Worm (Caenorhabditis elegans) whole organism, late embryonic: ENCODE results near the gene pyc-1.

Source experiments
- F13H6.1 ChIP-seq: sonication (generic microtip); optimal IDR thresholded peaks from 2 replicates; lab custom pipeline; 2016; ENCODE audit warnings: missing genetic modification characterization, missing compliant biosample characterization
- K02D7.2 ChIP-seq: sonication (generic microtip); optimal IDR thresholded peaks from 2 replicates; lab custom pipeline; 2017; ENCODE audit warnings: mild to moderate bottlenecking, missing genetic modification characterization, missing compliant biosample characterization
- T23F11.4 ChIP-seq: fragments of 200-800 bp; sonication (Bioruptor generic); optimal IDR thresholded peaks from 2 replicates; lab custom pipeline; 2018; ENCODE audit warnings: mild to moderate bottlenecking, missing genetic modification characterization, missing compliant biosample characterization
- ceh-18 ChIP-seq: sonication (generic microtip); optimal IDR thresholded peaks from 2 replicates; lab custom pipeline; 2016; ENCODE audit warnings: missing genetic modification characterization, missing compliant biosample characterization
- ceh-19 ChIP-seq: fragments of 200-800 bp; sonication (Bioruptor generic); optimal IDR thresholded peaks from 2 replicates; lab custom pipeline; 2018; ENCODE audit warnings: mild to moderate bottlenecking, missing genetic modification characterization, missing compliant biosample characterization
- ceh-31 ChIP-seq: sonication (generic microtip); optimal IDR thresholded peaks from 2 replicates; lab custom pipeline; 2016; ENCODE audit warnings: missing genetic modification characterization, missing compliant biosample characterization
- ceh-34 ChIP-seq: sonication (generic microtip); optimal IDR thresholded peaks from 2 replicates; lab custom pipeline; 2016; ENCODE audit warnings: mild to moderate bottlenecking, missing genetic modification characterization, missing compliant biosample characterization
- ceh-45 ChIP-seq: fragments of 200-800 bp; sonication (Bioruptor generic); IDR thresholded peaks from 2 replicates; pipeline ENCODE4 v1.3.6; 2022; ENCODE audit warnings: missing genetic modification reagents, missing genetic modification characterization, missing compliant biosample characterization
- ceh-48 ChIP-seq: sonication (generic microtip); optimal IDR thresholded peaks from 2 replicates; lab custom pipeline; 2016; ENCODE audit warnings: missing genetic modification characterization, inconsistent platforms, missing compliant biosample characterization
- ceh-6 ChIP-seq: fragments of 200-800 bp; sonication (Bioruptor generic); optimal IDR thresholded peaks from 2 replicates; lab custom pipeline; 2018; ENCODE audit warnings: mild to moderate bottlenecking, missing genetic modification characterization, missing compliant biosample characterization
- che-1 ChIP-seq: sonication (generic microtip); optimal IDR thresholded peaks from 2 replicates; lab custom pipeline; 2016; ENCODE audit warnings: mild to moderate bottlenecking, missing genetic modification characterization, missing compliant biosample characterization
- dmd-4 ChIP-seq: sonication (generic microtip); optimal IDR thresholded peaks from 2 replicates; lab custom pipeline; 2016; ENCODE audit warnings: borderline replicate concordance, missing genetic modification characterization, missing compliant biosample characterization
- ets-4 ChIP-seq: sonication (generic microtip); optimal IDR thresholded peaks from 2 replicates; lab custom pipeline; 2016; ENCODE audit warnings: missing genetic modification characterization, missing compliant biosample characterization
- eyg-1 ChIP-seq: sonication (generic microtip); optimal IDR thresholded peaks from 2 replicates; lab custom pipeline; 2016; ENCODE audit warnings: missing genotype, missing genetic modification characterization, missing compliant biosample characterization
- fkh-10 ChIP-seq: fragments of 150-350 bp; optimal IDR thresholded peaks from 2 replicates; lab custom pipeline; 2014; ENCODE audit warnings: missing biosample characterization, missing genetic modification reagents, missing genetic modification characterization
- gmeb-2 ChIP-seq: sonication (generic microtip); optimal IDR thresholded peaks from 2 replicates; lab custom pipeline; 2016; ENCODE audit warnings: missing genetic modification characterization, inconsistent platforms, missing compliant biosample characterization
- hlh-30 ChIP-seq: sonication (generic microtip); optimal IDR thresholded peaks from 2 replicates; lab custom pipeline; 2017; ENCODE audit warnings: antibody characterized with exemption, missing genetic modification characterization, missing compliant biosample characterization; ENCODE audit not compliant: insufficient read depth
- lin-11 ChIP-seq: fragments of 200-800 bp; sonication (Bioruptor generic); optimal IDR thresholded peaks from 2 replicates; lab custom pipeline; 2018; ENCODE audit warnings: mild to moderate bottlenecking, missing genetic modification characterization, missing compliant biosample characterization
- mec-3 ChIP-seq: sonication (generic microtip); optimal IDR thresholded peaks from 2 replicates; lab custom pipeline; 2016; ENCODE audit warnings: borderline replicate concordance, missing genetic modification characterization, missing compliant biosample characterization
- nhr-11 ChIP-seq: fragments of 150-350 bp; optimal IDR thresholded peaks from 2 replicates; lab custom pipeline; 2014; ENCODE audit warnings: missing biosample characterization, missing genetic modification characterization
- npax-4 ChIP-seq: sonication (generic microtip); optimal IDR thresholded peaks from 2 replicates; lab custom pipeline; 2016; ENCODE audit warnings: missing genetic modification characterization, missing compliant biosample characterization
- pag-3 ChIP-seq: sonication (generic microtip); optimal IDR thresholded peaks from 2 replicates; lab custom pipeline; 2016; ENCODE audit warnings: missing compliant biosample characterization, missing genetic modification characterization, borderline replicate concordance
- pat-9 ChIP-seq: fragments of 200-800 bp; sonication (Bioruptor generic); optimal IDR thresholded peaks from 2 replicates; lab custom pipeline; 2018; ENCODE audit warnings: mild to moderate bottlenecking, missing genetic modification characterization, moderate library complexity, missing compliant biosample characterization
- pax-1 ChIP-seq: fragments of 150-350 bp; optimal IDR thresholded peaks from 2 replicates; lab custom pipeline; 2014; ENCODE audit warnings: missing biosample characterization, missing genetic modification characterization
- pha-2 ChIP-seq: sonication (generic microtip); optimal IDR thresholded peaks from 2 replicates; lab custom pipeline; 2017; ENCODE audit warnings: mild to moderate bottlenecking, missing genetic modification characterization, missing compliant biosample characterization
- pha-4 ChIP-seq: fragments of 150-350 bp; optimal IDR thresholded peaks from 2 replicates; lab custom pipeline; 2018; ENCODE audit warnings: missing biosample characterization, missing genetic modification reagents, missing genetic modification characterization
- pqm-1 ChIP-seq: sonication (generic microtip); optimal IDR thresholded peaks from 2 replicates; lab custom pipeline; 2016; ENCODE audit warnings: missing genetic modification characterization, missing compliant biosample characterization
- pros-1 ChIP-seq: fragments of 150-350 bp; optimal IDR thresholded peaks from 2 replicates; lab custom pipeline; 2014; ENCODE audit warnings: missing biosample characterization, missing genetic modification reagents, missing genetic modification characterization
- rnt-1 ChIP-seq: sonication (generic microtip); optimal IDR thresholded peaks from 2 replicates; lab custom pipeline; 2016; ENCODE audit warnings: missing genetic modification characterization, missing compliant biosample characterization
- sdc-2 ChIP-seq: sonication (generic microtip); optimal IDR thresholded peaks from 2 replicates; lab custom pipeline; 2016; ENCODE audit warnings: missing genotype, missing genetic modification characterization, missing compliant biosample characterization
- sox-2 ChIP-seq: fragments of 200-800 bp; sonication (Bioruptor generic); IDR thresholded peaks from 2 replicates; pipeline ENCODE4 v1.3.6; 2022; ENCODE audit warnings: missing genetic modification reagents, missing genetic modification characterization, missing compliant biosample characterization
- unc-3 ChIP-seq, 2 experiments: fragments of 200-800 bp in 1 of 2; sonication (Bioruptor generic) in 1 of 2; sonication (generic microtip) in 1 of 2; conservative IDR thresholded peaks in 1 of 2; optimal IDR thresholded peaks in 1 of 2; 2 replicates each; pipeline versions ENCODE4 v1.3.6 to Lab custom; 2016 to 2022; ENCODE audit warnings: missing compliant biosample characterization in 2 of 2, missing genetic modification characterization in 2 of 2, missing genetic modification reagents in 1 of 2
- unc-86 ChIP-seq: sonication (generic microtip); optimal IDR thresholded peaks from 2 replicates; lab custom pipeline; 2016; ENCODE audit warnings: missing genetic modification characterization, missing compliant biosample characterization
- zip-5 ChIP-seq: sonication (generic microtip); optimal IDR thresholded peaks from 2 replicates; lab custom pipeline; 2016; ENCODE audit warnings: missing genetic modification characterization, missing compliant biosample characterization

The pyc-1 gene

DNA sequence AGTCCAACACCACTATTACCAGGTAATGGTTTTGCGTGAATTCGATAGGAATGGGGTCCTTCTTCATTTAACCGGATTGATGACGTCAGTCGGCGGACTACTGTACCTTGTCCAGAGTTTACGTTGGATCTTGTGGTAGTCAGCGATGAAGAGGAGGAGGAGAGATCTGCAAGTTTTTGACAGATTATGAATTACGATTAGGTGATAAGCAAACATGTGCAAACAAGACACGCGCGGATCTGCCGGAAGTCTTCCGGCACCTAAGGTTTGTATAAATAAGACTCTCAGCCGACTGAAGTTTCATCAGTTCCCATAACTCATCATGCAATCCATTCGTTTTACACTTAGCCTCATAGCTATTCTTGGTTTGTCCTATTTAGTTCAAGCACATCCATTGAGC lies 16.9 kb upstream of the pyc-1 start, which contains the start of gene idpb-5:
Gene idpb-5, plus strand, starts transcription at position 301 of the 400 bp plus-strand sequence.
- no peak for TF ChIP-seq zip-5 (tag; lab: Kevin White, UChicago)
- no peak for TF ChIP-seq unc-86 (tag; lab: Kevin White, UChicago)
- no peak for TF ChIP-seq pha-2 (tag; lab: Kevin White, UChicago)
- no peak for TF ChIP-seq ceh-31
- no peak for TF ChIP-seq mec-3
- TF ChIP-seq ceh-45: no peak
- no peak for TF ChIP-seq pax-1

DNA sequence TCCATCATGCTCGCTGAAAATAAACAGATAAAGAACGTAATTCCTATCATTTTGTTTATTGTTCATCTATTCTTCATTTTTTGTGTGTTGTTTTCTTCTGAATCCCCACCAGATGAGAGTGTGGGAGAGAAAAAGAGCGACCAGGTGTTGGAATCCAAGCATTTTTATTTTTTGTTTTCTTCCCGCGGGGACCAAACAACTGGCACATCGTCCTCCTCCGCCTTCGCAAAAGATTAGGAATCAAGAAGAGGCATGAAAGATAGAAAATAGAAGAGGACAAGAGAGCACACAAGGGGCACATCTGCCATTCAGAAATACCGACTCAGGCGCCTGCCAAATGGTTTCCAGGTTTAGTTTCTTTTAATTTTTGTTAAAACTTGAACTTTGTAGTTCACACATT lies 13.7 kb upstream of the pyc-1 start, which contains the start of gene R13H4.2:
Gene R13H4.2, plus strand, starts transcription at position 319 of the 400 bp plus-strand sequence.
- TF ChIP-seq ceh-6 (GFP tag; lab: Kevin White, UChicago) (no peak), ceh-18 (tag; lab: Kevin White, UChicago) (peak; percentile 55)

DNA sequence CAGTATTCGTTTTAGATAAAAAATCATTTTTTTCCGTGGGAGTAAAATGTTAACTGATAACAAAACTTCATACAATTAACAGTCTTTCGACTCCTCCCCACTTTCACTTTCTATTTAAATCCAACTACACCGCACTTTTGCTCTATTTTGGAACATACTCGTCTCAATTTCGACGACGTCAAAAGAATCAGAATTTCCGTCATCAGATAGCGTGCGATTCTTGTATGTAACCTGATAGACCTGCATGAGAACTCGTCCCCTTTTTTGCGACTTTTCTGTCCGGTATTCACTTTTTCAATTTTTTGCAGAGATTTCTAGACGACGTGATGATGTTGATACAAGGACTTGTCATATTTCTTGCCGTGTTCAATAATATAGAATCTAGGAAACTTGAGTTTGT lies 11.0 kb upstream of the pyc-1 start, which contains the start of gene pho-8:
Gene pho-8, plus strand, starts transcription at position 301 of the 400 bp plus-strand sequence.
- no peak for TF ChIP-seq pat-9
- TF ChIP-seq ceh-48 (tag; lab: Kevin White, UChicago): no peak
- no peak for TF ChIP-seq sox-2 (GFP tag; lab: Robert Waterston, UW)
- TF ChIP-seq lin-11 (tag; lab: Kevin White, UChicago): no peak
- no peak for TF ChIP-seq che-1 (tag; lab: Kevin White, UChicago)
- TF ChIP-seq nhr-11 (tag; lab: Kevin White, UChicago): no peak
- TF ChIP-seq pros-1 (tag; lab: Kevin White, UChicago): no peak
- no peak for TF ChIP-seq T23F11.4 (GFP tag; lab: Kevin White, UChicago)
- no peak for TF ChIP-seq dmd-4 (tag; lab: Kevin White, UChicago)
- TF ChIP-seq, all 69 proteins: peak for 0

- TF ChIP-seq sdc-2 (tag; lab: Kevin White, UChicago): no peak
- TF ChIP-seq rnt-1 (tag; lab: Kevin White, UChicago): no peak
- TF ChIP-seq unc-3 (GFP tag; conservative IDR thresholded peaks at IDR 0.05; lab: Robert Waterston, UW): no peak
- TF ChIP-seq unc-3 (tag; optimal IDR thresholded peaks at IDR 0.05; lab: Kevin White, UChicago): no peak
- no peak for TF ChIP-seq fkh-10 (GFP tag; lab: Kevin White, UChicago)
Observed at ce11 chrV:11829282-11829681, 7.0 kb upstream of the pyc-1 start, which contains the start of gene col-158. col-158 (plus strand) TSS chrV:11829582.

- TF ChIP-seq K02D7.2 (tag; lab: Kevin White, UChicago) (no peak), ets-4 (tag; lab: Kevin White, UChicago) (no peak), pag-3 (no peak), ceh-48 (tag; lab: Kevin White, UChicago) (no peak), ceh-19 (GFP tag; lab: Kevin White, UChicago) (no peak), fkh-10 (GFP tag; lab: Kevin White, UChicago) (no peak), gmeb-2 (tag; lab: Kevin White, UChicago) (no peak), nhr-11 (tag; lab: Kevin White, UChicago) (no peak), ceh-31 (no peak), ceh-34 (tag; lab: Kevin White, UChicago) (no peak), pha-4 (no peak), pat-9 (no peak), F13H6.1 (tag; lab: Kevin White, UChicago) (no peak), dmd-4 (tag; lab: Kevin White, UChicago) (no peak), pax-1 (no peak), eyg-1 (no peak), hlh-30 (tag; lab: Kevin White, UChicago) (no peak), pqm-1 (tag; lab: Kevin White, UChicago) (no peak), npax-4 (tag; lab: Kevin White, UChicago) (no peak), T23F11.4 (GFP tag; lab: Kevin White, UChicago) (no peak)
Observed at ce11 chrV:11826967-11827366, 4.6 kb upstream of the pyc-1 start, which contains the start of the genes mpst-1 and D2023.6. mpst-1 (minus strand) TSS chrV:11827067. D2023.6 (plus strand) TSS chrV:11827354.
